Fruit fly (Drosophila melanogaster) Kc167 (cell line): ENCODE measurements around the gene CG14556.

Source experiments
- Myc ChIP-seq: fragments of >200 bp; optimal IDR thresholded peaks from 2 replicates; lab custom pipeline; 2017; ENCODE audit warnings: missing external identifiers
- Sin3A ChIP-seq: fragments of >200 bp; optimal IDR thresholded peaks from 2 replicates; lab custom pipeline; 2018; ENCODE audit warnings: missing external identifiers
- h ChIP-seq: fragments of >200 bp; optimal IDR thresholded peaks from 3 replicates; lab custom pipeline; 2018; ENCODE audit warnings: missing external identifiers
- insv ChIP-seq: fragments of >200 bp; optimal IDR thresholded peaks from 3 replicates; lab custom pipeline; 2018; ENCODE audit warnings: missing external identifiers
- ttk ChIP-seq: sonication (Bioruptor generic); optimal IDR thresholded peaks from 2 replicates; lab custom pipeline; 2017; ENCODE audit warnings: missing external identifiers

DNA sequence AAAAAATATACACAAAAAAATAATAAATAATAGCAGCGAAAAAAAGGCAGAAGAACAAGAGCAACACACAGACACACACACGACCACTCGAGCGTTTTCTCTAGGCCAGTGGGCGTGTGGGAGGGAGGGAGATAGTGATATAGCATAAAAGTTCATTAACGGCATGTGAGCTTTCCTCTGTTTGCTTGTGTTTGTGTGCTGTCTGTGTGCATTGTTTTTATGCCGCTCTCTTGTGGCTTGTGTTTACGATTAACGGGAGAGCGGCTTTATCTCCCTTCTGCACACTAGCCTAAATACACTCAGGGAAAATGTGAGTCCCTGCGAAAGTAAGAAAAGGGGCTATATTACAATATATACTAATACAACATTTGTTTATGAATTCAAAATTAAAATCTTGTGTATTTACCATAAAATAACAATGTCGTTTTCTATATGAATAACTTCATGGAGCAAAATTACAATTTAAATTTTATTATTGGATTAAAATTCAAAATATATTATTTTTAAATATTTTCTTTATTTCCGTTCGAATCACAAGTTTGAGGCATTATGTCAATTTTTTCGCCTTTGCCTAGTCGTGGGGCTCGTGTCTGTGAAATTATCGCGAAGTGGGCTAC lies 8.9 kb upstream of the CG14556 start:
- no peak for TF ChIP-seq Sin3A (lab: Kevin White, UChicago)
- no peak for TF ChIP-seq h (lab: Kevin White, UChicago)
- TF ChIP-seq ttk (lab: Kevin White, UChicago) = no peak
- TF ChIP-seq Myc = no peak
- TF ChIP-seq insv (lab: Kevin White, UChicago) = no peak
